Worm (Caenorhabditis elegans): ENCODE measurements around the gene swp-1.

Gene swp-1

DNA sequence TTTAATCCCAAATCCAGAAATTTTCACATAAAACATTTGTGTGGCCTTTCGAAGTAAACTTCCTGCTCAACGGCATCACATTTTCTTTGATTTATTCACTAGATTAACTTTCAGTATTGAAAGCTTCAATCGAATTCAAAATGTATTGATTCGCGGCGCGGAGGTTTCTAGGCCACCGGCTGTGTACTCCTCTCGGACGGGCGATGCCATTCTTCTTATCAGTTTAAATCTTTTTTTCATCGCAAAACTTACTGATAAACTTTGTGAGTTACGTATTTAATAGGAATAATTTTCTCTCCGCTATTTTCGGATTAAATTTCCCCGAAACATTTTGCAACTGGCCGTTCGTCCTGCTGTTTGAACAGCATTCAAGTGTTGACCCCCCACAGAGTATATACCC lies 16.6 kb upstream of the swp-1 start:
- TF ChIP-seq unc-62 (GFP tag; optimal IDR thresholded peaks at IDR 0.05) = no peak

DNA sequence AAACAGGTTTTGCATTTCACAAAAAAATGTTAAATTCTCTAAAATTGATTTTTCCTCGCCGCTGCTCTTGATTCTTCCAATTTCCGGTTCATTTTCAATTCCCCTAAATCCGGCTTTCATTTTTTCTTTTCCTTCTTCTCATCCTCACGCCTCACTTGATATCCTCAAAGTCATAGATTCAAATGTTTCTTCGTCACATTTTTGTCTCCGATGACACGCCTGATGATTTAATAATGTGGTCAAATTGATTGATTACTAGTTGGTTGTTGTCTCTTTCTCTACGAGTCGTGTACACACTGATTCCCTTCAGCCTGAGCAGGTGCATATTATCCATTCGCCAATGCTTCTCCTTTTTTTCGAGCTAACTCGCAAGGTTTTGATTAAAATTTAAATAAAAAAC lies 16.2 kb upstream of the swp-1 start:
- TF ChIP-seq unc-62 (GFP tag; optimal IDR thresholded peaks at IDR 0.05) = no peak

DNA sequence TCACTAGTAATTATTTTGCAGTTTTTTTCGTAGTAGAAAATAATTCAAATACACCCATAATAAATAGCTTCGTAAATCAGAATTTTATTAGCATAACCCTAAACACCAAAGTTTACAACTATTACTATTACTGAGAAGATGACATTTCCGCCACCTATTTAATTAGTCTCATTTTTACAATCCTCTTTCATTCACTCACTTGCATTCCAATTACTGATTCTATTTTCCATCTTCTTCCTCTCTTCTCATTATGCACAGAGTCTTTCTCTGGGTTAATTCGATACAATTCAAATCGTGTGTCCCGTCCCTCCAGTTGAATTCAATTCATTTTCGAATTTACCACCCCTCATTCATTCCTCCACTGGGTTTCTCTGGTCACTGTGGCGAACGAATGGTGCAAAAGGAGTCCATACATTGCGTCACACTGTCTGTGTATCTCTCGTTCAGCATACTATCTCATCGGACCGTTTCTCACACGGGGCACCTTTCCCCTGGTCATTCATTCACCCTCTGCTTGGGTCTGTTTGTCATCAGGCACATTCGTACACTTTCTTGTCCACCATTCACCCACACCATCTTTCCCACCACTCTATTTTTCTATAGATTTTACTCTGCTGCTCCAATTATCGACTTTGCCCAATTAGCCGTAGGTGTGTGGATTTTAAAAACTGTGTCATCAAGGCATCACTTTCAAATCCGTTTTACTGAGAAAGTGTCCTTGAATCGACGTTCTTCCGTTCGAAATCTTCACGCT lies 15.1 kb upstream of the swp-1 start:
- TF ChIP-seq unc-62 (GFP tag; optimal IDR thresholded peaks at IDR 0.05) = no peak

DNA sequence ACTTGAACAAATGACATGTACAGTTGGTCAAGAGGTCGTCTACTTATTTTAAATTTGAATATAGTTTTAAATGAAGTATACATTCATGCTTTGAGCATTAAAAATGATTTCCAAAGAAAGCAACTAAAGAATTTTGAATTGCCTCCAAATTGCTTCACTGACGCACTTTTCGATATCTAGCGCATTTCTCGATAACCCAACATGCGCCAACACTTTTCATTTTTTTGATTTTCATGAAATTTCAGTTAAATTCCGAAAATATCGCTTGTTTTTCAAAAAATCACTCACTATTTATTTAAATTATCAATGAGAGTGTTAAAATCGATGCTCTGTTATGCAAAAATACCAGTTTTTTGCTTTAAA lies 14.5 kb upstream of the swp-1 start:
- TF ChIP-seq unc-62 (GFP tag; optimal IDR thresholded peaks at IDR 0.05) = no peak

DNA sequence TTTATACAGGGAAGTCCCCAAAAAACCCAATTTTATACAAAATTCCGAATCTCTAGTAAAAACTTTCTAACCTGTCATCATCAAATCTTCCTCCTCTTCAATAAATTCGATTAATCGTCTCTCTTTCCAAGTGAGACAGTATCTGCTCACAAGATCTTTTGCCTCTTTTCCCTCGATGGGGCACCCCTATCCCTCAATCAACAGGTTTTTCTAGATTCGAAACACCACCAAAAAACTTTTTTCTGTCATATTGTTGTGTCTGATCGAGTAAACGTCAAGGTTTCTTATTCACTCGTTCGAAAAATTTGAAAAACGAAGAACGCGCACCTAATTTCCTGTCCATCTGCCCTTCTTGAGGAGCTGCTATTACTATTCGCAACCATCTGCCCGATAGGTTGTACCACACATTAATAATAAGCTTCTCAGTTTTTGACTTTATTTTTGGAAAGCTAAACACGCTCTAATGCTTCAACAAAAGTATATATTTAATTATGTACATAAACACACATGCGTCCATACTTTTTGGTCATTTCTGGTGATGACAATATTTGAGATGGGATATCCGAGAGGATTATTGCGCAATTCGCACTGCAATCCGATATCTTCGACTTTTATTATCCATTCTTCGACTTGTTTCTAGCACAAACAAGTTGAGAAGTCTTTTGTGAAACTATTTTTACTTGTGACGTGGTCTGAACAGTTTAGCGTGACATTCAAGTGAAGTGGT lies 13.9 kb upstream of the swp-1 start:
- TF ChIP-seq unc-62 (GFP tag; optimal IDR thresholded peaks at IDR 0.05) = no peak

DNA sequence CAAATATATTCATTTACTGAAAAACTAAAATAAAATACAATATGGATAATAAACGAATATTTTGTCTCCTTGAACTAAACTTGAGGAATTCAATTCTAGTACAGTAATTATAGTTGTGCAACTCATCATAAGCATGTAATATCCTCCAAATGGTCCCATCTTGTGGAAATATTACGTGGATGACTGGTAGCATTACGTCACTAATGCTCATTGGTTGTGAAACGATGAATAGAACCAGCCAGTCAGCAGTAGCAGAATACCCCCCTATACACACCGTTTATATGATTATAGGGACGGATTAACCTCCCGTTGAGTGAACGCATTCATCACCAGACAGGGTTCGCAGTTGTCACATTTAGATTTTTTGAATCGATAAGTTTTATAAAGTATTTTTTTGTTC lies 13.1 kb upstream of the swp-1 start:
- no peak for TF ChIP-seq unc-62 (GFP tag; optimal IDR thresholded peaks at IDR 0.05)

DNA sequence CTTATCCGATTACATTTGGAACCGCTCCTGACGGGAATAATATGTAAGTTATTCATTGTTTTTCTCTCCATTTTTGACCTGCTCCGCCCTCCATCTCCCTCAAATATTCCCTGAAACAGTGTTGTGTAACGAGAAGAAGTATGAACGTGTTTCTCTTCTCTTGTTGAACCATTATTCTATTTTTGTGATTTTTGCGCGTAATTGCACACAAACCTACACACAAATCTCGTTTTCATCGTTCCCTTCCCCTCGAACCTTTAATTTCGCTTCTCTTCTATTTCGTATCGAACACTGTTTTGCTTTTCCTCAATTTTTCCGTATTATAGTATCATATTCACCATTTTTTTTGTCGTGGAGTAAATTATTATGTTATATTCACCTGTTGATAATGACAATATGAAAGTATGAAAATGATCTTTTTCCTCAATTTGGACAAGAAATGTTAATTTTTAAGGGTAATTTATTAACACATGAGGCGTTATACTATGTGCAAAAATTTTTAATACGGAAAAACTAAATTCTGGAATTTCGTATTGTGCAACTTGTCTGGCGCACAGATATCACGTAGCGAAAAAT lies 11.9 kb upstream of the swp-1 start:
- no peak for TF ChIP-seq unc-62 (GFP tag; optimal IDR thresholded peaks at IDR 0.05)

DNA sequence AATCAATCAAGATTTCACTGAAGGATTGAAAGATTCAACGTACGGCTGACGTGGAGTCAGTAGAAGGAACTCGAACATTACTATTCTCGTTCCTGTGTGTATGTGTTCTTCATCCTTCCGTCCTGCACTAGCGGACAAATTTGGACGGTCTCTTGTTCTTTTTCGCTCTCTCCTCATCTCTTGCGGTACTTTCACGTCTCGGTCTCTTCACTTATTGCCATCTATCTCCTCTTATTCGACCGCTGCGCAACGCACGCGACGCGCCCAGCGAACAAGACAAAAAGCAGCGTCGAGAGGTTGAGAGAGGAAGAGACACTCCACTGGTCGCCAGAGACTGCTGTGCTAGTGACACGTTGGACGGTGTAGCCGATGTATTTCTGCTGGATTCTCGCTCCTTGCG lies 10.1 kb upstream of the swp-1 start:
- TF ChIP-seq unc-62 (GFP tag; optimal IDR thresholded peaks at IDR 0.05) = no peak

DNA sequence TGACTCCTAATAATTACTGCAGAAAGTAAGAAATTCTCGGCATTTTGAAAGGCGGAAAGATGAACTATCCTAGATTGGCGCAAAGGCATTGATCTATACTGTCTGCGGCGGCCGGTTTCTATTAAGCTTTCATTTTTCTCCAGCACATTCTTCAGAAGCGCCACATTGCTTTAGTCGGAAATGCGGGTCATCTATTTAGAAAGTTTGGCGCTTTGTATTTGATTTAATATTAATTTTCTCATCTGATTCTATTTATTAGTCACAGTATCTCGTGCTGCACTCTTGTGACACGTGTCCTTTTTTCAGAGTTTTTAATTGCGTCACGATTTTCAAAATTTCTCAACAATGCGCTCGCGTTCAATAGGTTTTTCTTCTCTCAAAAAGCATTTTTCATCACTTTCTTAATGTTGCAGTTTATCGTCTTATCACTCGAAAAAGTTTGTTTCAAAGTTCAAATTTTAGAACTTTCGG lies 9.7 kb upstream of the swp-1 start:
- no peak for TF ChIP-seq unc-62 (GFP tag; optimal IDR thresholded peaks at IDR 0.05)

DNA sequence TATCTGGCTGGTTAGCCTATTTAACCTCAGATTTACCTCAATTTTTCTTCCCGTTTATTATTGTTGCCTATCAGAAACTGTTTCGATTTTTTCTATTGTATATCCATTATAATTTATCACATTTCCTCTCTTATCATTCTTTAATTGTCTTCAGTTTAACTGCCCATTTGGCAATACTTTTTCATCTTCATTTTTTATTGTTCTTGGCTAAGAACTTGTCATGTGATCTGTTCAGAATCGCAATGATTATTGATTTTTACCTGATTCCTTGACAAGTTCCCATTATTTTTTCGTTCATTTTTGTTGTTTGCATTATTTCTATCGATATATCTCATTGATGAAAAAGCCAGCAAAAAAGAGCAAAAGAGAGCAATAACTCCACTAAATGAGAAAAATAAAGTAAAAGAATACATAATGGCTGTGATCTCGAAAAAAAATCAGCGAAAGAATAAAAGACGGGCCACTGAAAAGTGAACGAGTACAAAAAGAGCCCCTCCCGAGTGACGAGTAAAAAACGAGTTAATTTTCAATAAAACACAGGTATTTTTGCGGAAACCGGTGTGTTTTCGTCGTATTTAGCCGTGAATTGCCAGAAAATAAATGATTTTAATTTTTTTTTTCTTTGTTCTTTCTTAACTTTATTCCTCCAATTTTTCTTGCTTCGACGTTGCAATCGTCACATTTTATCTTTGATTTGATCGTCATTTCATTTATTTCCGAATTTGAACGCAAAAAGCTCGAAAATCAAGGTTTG lies 9.1 kb upstream of the swp-1 start, which contains the start of gene arf-1:
Gene arf-1 (plus strand): TSS at position 657 of the 754 bp plus-strand sequence.
- no peak for TF ChIP-seq unc-62 (GFP tag; optimal IDR thresholded peaks at IDR 0.05)

DNA sequence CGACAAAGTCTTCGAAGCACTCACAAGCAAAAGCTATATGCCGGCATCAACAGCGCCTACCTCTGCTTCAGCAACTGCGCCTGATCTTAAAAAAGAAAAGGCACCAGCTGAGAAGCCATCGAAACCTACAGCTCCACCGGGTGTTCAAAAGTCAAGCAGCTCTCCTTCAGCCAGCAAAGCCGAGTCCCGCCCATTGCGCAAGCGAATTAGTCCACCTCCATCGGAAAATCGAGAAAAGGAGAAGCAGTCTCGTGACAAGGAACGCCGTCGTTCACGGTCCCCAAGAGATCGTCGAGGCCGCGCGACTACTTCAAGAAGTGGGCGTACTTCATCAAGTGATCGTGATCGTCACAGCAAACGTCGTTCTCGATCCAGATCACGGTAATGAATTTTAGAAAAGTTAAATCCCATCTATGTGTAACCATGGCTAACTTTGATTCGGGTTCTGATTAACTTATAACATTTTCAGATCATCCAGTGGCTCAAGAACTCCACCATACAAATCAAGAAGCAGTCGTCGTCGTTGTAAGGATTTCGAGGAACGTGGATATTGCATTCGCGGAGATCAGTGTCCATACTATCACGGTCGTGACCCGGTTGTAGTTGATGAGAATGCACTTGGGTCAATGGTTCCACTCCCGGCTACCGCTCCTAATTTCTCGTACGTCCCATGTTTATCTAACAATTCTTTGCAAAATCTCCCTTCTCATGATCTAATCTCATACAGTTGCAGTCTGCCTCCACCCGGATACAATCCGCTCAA lies 6.7 kb upstream of the swp-1 start:
- TF ChIP-seq unc-62 (GFP tag; optimal IDR thresholded peaks at IDR 0.05) = no peak

DNA sequence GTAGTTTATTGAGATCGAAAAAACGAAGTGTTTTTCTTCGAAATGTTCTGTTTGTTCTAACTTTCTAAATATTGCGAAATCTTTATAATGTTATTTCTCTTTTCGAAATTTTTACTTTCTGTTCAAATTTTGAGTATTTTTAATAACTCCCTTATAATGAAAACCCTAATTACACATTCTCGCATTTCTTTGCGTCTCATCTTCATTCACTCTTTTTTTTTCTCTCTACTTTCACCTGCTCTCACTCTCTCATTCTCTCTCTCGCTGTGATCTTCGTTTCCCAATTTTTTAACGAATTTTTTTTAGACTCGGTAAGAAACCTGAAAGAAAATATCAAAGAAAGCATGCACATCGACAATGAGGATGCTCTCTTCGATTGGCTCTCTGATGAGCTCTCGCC lies 5.9 kb upstream of the swp-1 start, which contains the start of gene rbm-26:
Gene rbm-26 (plus strand): TSS at position 301 of the 400 bp plus-strand sequence.
- TF ChIP-seq unc-62 (GFP tag; optimal IDR thresholded peaks at IDR 0.05) = no peak

DNA sequence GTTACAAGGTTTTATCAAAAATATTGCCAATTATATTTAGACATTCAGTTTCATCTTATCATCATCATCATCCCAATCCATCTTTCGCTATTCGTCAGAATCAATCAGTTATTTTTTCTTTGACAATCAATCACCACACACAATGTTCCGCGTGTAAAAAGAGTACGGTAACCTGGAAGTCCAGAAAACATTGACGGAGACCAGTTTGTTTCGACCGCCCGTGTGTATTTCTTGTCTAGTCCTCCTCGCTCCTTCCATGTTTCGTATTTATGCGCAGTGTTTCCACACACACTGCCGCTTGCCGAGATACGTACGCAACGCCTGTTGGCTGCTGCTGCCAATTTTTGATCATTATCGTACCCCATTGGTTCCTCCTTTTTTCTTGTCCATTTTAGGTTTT lies 5.4 kb upstream of the swp-1 start:
- TF ChIP-seq unc-62 (GFP tag; optimal IDR thresholded peaks at IDR 0.05) = no peak

DNA sequence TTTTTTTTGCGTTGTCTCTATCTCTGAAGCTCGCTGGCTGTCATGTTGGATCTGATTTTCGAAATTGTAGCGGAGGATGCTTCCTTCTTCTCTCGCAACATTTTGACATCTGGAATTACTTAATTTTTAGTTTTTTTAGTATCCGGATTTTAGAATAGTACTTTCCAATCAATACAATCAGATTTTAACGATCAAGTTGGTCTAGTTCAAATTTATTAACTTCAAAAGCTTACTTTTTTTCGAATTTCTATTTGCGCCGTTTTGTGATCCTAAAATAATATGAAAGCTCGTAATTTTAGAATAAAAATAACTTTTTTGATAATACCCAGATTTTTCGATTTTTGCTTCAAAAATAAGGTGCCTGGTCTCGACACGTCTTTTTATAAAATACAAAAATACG lies 4.7 kb upstream of the swp-1 start, which contains the start of gene B0336.12:
Gene B0336.12 (minus strand): TSS at position 101 of the 400 bp plus-strand sequence.
- no peak for TF ChIP-seq unc-62 (GFP tag; optimal IDR thresholded peaks at IDR 0.05)

DNA sequence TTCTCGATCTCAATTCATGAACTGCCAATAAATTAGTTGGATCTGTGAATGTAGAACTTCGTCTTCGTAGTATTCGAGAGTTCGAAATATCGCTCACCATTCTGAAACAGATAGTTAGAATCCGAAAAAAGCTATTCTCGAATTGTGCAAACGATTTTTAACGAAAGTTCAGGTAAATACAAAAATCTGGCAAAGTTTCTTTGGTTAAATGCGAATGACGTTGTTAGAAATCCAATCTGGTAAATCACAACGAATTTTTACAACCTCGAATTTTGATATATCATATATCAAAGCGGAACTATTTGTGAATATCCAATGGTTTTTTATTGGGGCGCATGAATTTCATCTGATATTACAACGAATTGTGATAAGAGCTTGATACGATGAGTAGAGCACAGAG lies 3.9 kb upstream of the swp-1 start, which contains the start of gene hpo-28:
Gene hpo-28 (minus strand): TSS at position 101 of the 400 bp plus-strand sequence.
- TF ChIP-seq unc-62 (GFP tag; optimal IDR thresholded peaks at IDR 0.05) = no peak
